Fruit fly (Drosophila melanogaster) whole organism: ENCODE results near the gene Adgf-C.

ENCODE experiments used
- CG8478 ChIP-seq: fragments of >200 bp; optimal IDR thresholded peaks from 2 replicates; lab custom pipeline; 2018; ENCODE audit warnings: inconsistent platforms
- Dll ChIP-seq: fragments of >200 bp; optimal IDR thresholded peaks from 2 replicates; lab custom pipeline; 2017
- EcR ChIP-seq, 2 experiments: fragments of >200 bp; optimal IDR thresholded peaks; 2 replicates each; lab custom pipeline; 2017; ENCODE audit warnings: missing biosample characterization in 2 of 2, missing genetic modification characterization in 2 of 2, missing genetic modification reagents in 2 of 2
- pan ChIP-seq: fragments of >200 bp; optimal IDR thresholded peaks from 2 replicates; lab custom pipeline; 2017
- psq ChIP-seq: fragments of >200 bp; optimal IDR thresholded peaks from 2 replicates; lab custom pipeline; 2017
- usp ChIP-seq: fragments of >200 bp; optimal IDR thresholded peaks from 2 replicates; lab custom pipeline; 2017; ENCODE audit warnings: missing biosample characterization, missing genetic modification characterization, mixed read lengths

The Adgf-C gene

DNA sequence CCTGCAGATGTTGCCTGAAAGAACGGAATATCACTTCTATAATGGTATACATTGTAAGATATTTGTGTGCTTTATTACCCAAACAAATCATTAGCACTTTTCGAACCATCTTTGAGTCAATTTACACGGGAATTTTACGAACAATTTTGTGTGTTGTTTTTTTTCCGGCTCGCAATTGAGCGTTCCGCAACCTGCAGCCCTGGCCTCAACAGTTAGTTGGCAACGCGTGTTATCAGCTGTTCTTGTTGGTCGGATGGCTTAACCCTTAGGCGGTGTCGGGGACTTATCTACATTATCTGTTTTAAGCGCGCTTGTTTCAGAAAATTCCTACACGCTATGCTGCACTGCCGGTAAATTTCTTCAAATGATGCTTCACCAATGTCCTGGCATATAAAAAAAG is 4.1 kb downstream of the Adgf-C start:
- TF ChIP-seq Dll (lab: Kevin White, UChicago) (no peak), CG8478 (lab: Kevin White, UChicago) (no peak), usp (GFP tag; lab: Kevin White, UChicago) (no peak), EcR (GFP tag; optimal IDR thresholded peaks at IDR 0.05; lab: Kevin White, UChicago) (no peak), psq (lab: Kevin White, UChicago) (no peak), pan (lab: Kevin White, UChicago) (no peak)

DNA sequence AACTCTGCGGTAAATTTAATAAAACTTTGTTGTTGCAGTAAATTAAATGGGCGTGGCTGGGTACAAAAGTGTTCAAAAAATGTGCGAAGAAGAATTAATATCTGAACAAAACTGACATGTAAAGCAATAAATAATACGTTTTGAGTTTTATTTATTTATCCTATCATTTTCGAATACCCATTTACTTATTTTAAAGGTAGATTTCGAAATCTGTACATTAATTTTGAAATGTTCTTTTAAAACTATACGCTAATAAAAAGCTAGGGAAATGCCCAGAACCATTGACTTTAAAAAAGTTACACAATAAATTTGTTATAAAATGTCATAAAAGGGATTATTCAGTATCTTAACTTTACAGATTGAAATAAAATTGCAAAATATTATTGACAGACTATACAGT is 5.2 kb downstream of the Adgf-C start, which contains the start of the genes primo-1 and primo-2:
Gene primo-1 (minus strand): TSS at position 101 of the 400 bp plus-strand sequence.
Gene primo-2 (minus strand): TSS at position 101 of the 400 bp plus-strand sequence.
- TF ChIP-seq pan (lab: Kevin White, UChicago), result no peak
- no peak for TF ChIP-seq psq (lab: Kevin White, UChicago)
- no peak for TF ChIP-seq Dll (lab: Kevin White, UChicago)
- no peak for TF ChIP-seq EcR (GFP tag; optimal IDR thresholded peaks at IDR 0.05; lab: Kevin White, UChicago)
- no peak for TF ChIP-seq usp (GFP tag; lab: Kevin White, UChicago)
- no peak for TF ChIP-seq CG8478 (lab: Kevin White, UChicago)

DNA sequence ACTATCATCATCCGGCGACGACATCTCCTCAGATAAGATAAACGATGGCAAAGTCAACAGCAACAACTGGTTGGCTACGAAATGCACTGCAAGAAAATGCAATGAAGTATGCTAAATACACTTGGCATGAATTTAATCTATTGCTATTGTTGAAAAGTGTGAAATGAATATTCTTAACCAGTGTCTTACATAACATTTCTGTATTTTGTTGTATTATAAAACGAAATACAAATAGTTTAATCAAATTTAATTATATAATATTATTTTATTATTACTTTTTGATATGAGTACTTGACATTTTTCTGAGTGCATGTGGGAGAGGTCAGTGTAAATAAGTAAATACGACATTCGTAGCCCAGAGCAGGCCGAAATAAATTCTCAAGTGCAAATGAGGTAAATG is 7.0 kb downstream of the Adgf-C start:
- TF ChIP-seq EcR (GFP tag; optimal IDR thresholded peaks at IDR 0.05; lab: Kevin White, UChicago) (no peak), usp (GFP tag; lab: Kevin White, UChicago) (no peak), pan (lab: Kevin White, UChicago) (no peak), Dll (lab: Kevin White, UChicago) (no peak), CG8478 (lab: Kevin White, UChicago) (no peak), psq (lab: Kevin White, UChicago) (no peak)

DNA sequence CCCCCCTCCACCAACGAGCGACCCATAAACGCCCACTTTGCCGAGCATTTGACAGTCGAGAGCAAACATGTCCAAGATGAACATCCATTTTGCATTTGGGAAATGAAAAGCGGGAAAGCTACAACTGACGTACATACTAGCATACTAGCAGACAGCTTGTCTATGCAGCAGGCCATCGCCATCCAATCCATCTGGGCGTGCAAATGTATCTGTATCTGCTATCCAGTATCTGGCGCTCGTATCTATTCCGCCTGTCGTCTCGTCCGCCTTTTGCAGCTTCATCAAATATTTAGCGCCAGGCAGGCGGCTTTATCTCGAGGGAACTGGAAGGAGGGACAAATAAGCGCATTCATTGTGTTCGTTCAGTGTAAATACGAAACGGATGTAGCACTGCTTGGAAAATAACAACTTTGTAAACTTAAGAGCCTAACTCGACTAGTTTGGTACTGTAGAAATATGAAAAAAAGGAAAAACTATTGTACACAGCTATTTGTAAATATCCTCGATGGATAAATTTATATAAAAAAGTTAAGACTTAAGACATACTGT is 7.5 kb downstream of the Adgf-C start:
- no peak for TF ChIP-seq pan (lab: Kevin White, UChicago)
- TF ChIP-seq CG8478 (lab: Kevin White, UChicago), result no peak
- no peak for TF ChIP-seq Dll (lab: Kevin White, UChicago)

DNA sequence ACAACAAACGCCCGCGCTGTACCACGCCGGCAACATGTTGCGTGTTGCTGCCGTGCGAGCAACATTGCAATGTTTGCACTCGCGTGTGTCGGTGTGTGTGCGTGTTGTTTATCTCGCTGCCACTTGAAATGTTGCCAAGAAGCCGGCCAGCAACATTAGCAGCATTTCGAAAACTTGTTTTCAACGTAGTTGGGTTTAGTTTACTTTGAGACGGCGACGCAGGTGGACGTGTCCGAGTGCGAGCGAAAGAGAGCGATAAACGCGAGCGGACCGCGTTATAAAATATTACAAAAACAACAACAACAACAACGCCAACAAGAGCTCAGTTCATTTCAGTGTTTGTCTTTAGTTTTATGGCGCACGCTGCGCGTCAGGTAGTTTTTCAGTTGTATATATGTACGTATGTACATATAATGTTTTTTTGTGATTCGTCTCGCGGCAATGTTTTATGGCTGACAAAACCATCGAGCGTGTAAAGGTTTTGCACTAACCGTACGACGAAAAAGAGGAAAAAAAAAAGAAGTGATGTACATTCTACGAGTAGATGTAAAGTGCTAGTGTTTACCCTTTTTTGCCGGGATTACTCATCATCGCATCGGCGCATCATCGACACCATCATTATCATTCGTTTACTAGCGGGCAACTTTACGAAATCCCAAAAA is 8.6 kb downstream of the Adgf-C start, which contains the start of gene kmr:
Gene kmr (plus strand): TSS at position 196 of the 662 bp plus-strand sequence.
- no peak for TF ChIP-seq EcR (GFP tag; optimal IDR thresholded peaks at IDR 0.05; lab: Kevin White, UChicago)
- TF ChIP-seq psq (lab: Kevin White, UChicago), result no peak
- TF ChIP-seq Dll (lab: Kevin White, UChicago), result no peak
- TF ChIP-seq pan (lab: Kevin White, UChicago), result no peak
- TF ChIP-seq CG8478 (lab: Kevin White, UChicago), result no peak
- TF ChIP-seq usp (GFP tag; lab: Kevin White, UChicago), result no peak

DNA sequence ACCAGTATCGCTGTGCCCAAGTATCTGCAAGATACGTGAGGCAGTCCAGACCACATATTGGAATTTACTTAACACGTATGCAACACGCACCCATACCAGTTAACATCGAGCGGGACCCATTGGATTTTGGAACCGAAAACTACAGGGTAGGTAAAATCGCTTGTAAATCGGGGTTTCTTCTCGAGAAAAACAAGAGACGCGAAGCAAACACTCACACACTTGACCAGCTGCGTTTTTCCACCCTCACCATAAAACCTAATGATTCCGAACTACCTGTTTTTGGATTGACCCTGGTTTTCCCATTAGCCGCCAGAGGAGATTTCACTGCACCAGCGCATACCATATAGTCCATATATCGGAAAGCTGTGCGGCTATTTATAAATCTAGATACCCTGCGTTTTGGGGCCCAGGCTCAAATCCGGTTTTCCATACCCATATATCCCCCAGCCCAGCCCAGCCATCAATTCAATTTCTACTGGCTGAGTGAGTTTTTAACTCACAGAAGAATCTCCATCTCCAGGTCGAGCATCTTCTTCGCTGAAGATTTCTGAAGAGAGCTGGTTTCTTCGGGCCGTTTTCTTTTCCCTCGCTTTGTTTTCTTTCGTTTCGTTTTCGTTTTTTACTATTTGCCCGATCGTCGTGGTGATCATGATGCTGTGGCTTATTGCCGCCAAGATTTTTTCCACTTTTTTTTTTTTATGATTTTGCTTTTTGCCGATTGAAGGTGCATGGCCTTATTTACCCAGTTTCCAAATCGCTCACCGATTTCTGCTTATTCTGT is 9.3 kb downstream of the Adgf-C start:
- TF ChIP-seq EcR (GFP tag; optimal IDR thresholded peaks at IDR 0.05; lab: Kevin White, UChicago), result no peak
- TF ChIP-seq usp (GFP tag; lab: Kevin White, UChicago), result no peak
- no peak for TF ChIP-seq Dll (lab: Kevin White, UChicago)
- no peak for TF ChIP-seq pan (lab: Kevin White, UChicago)

DNA sequence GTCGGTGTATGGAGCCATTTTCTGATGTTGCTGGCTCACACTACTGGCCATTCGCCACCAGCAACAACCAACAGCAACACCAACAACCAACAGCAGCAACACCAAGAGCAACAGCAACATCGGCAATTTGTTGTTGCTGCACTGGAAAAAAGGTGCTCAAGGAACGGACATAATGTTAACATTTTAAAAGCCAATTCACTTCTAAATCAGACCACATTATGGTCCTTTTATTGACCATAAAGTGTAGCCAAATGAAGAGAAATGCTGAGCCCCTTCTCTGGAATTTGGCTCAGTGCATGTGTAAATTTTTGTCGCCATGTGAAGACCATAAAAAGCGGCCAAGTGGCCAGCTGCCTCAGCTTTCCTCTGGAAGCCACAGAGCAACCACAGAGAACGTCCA is 10.3 kb downstream of the Adgf-C start:
- TF ChIP-seq pan (lab: Kevin White, UChicago), result no peak
- no peak for TF ChIP-seq Dll (lab: Kevin White, UChicago)
- no peak for TF ChIP-seq psq (lab: Kevin White, UChicago)
- no peak for TF ChIP-seq EcR (GFP tag; optimal IDR thresholded peaks at IDR 0.05; lab: Kevin White, UChicago)
- TF ChIP-seq usp (GFP tag; lab: Kevin White, UChicago), result no peak
- TF ChIP-seq CG8478 (lab: Kevin White, UChicago), result no peak

DNA sequence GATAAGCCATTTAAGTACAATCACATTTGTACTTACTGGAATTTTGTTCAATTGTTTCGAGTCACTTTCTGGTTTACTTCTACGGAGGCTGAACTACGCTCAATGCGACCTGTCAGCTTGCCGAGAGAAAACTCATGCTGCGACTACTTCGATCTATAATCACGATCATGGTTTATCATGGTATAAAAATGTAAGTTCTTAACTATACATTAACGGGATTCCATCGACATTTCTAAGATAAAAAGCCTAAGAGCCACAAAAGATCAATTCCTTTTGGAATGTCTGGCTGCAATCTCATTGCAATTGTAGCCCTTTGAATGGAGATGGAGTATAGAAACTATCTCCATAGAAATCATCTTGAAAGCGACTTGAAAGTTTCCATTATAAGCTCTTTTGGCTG is 11.5 kb downstream of the Adgf-C start, which contains the start of gene Ubc87F:
Gene Ubc87F (minus strand): TSS at position 101 of the 400 bp plus-strand sequence.
- no peak for TF ChIP-seq Dll (lab: Kevin White, UChicago)
- TF ChIP-seq CG8478 (lab: Kevin White, UChicago), result no peak
- TF ChIP-seq EcR (GFP tag; optimal IDR thresholded peaks at IDR 0.05; lab: Kevin White, UChicago), result no peak
- TF ChIP-seq usp (GFP tag; lab: Kevin White, UChicago), result no peak
- no peak for TF ChIP-seq psq (lab: Kevin White, UChicago)

DNA sequence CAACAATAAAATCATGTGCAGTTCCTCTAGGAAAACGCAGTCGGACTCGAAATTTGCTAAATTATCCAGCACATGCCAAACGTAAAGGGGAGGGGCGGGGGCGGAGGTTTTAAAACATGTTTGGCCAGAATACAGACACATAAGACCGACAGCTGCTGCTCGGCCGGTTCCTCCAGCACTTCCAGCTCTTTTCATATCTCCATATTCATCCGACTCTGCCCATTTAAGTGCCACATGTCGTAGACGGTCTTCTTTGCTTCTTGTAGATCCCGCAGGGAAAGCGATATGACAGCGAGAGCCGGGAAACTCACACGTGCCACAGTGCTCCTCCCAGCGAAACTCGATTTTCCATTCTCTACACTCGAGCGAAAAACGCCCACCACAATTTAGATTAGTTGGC is 12.5 kb downstream of the Adgf-C start:
- no peak for TF ChIP-seq psq (lab: Kevin White, UChicago)
- no peak for TF ChIP-seq CG8478 (lab: Kevin White, UChicago)
- no peak for TF ChIP-seq Dll (lab: Kevin White, UChicago)
- TF ChIP-seq usp (GFP tag; lab: Kevin White, UChicago), result no peak
- TF ChIP-seq pan (lab: Kevin White, UChicago), result no peak

DNA sequence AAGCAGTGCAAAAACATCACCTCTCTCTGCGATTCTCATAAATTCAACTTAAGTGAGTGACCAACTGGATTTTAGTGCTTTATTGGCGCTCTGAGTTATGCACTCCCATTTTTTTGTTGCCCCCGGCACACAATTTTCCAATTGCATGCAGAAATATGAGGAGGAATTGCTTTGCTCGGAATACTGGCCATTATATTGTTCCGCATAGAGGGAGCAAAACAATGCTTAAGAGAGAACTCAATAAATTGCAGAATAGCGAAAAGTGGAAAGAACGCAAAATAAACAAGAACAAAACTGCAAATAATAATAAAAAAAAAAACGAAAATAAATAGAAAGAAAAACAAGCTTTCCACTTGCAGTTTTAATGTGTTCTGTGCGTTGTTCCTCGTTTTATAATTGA is 14.2 kb downstream of the Adgf-C start:
- no peak for TF ChIP-seq Dll (lab: Kevin White, UChicago)
- no peak for TF ChIP-seq pan (lab: Kevin White, UChicago)
- TF ChIP-seq usp (GFP tag; lab: Kevin White, UChicago), result no peak
- no peak for TF ChIP-seq psq (lab: Kevin White, UChicago)
- TF ChIP-seq EcR (GFP tag; optimal IDR thresholded peaks at IDR 0.05; lab: Kevin White, UChicago), result no peak
- no peak for TF ChIP-seq CG8478 (lab: Kevin White, UChicago)

DNA sequence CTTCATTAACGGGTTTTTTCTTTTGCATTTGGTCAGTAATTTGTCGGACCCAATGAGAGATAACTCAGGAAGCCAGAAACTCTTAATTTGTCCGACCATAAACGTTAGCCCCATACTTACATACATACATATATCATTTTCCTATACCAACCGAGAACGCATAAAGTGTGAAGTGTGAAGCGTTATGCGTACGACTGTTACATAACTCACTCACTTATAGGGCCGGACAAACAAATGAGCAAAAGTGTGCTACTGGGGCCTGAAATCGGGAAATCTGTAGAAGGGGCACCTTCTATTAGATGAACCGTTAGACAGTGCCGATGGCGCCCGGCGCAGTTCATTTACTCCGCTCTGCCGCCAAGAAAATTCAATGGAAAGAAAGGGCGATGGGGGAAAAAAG is 15.4 kb downstream of the Adgf-C start:
- TF ChIP-seq pan (lab: Kevin White, UChicago) (no peak), psq (lab: Kevin White, UChicago) (no peak), EcR (GFP tag; optimal IDR thresholded peaks at IDR 0.05; lab: Kevin White, UChicago) (no peak), Dll (lab: Kevin White, UChicago) (no peak), usp (GFP tag; lab: Kevin White, UChicago) (no peak), CG8478 (lab: Kevin White, UChicago) (no peak)
